Worm (Caenorhabditis elegans) whole organism, L4/young adult: Measurements from ENCODE around the gene scl-1.

ENCODE experiments used
- W03F9.2 ChIP-seq: fragments of 150-350 bp; optimal IDR thresholded peaks from 2 replicates; lab custom pipeline; 2014; ENCODE audit warnings: missing biosample characterization, missing genetic modification characterization
- dao-5 ChIP-seq: sonication (generic microtip); optimal IDR thresholded peaks from 2 replicates; lab custom pipeline; 2016; ENCODE audit warnings: missing genotype, missing genetic modification characterization, moderate library complexity, missing compliant biosample characterization
- him-1 ChIP-seq: sonication (generic microtip); optimal IDR thresholded peaks from 2 replicates; lab custom pipeline; 2016; ENCODE audit warnings: missing genotype, missing genetic modification reagents, missing genetic modification characterization, missing compliant biosample characterization

DNA sequence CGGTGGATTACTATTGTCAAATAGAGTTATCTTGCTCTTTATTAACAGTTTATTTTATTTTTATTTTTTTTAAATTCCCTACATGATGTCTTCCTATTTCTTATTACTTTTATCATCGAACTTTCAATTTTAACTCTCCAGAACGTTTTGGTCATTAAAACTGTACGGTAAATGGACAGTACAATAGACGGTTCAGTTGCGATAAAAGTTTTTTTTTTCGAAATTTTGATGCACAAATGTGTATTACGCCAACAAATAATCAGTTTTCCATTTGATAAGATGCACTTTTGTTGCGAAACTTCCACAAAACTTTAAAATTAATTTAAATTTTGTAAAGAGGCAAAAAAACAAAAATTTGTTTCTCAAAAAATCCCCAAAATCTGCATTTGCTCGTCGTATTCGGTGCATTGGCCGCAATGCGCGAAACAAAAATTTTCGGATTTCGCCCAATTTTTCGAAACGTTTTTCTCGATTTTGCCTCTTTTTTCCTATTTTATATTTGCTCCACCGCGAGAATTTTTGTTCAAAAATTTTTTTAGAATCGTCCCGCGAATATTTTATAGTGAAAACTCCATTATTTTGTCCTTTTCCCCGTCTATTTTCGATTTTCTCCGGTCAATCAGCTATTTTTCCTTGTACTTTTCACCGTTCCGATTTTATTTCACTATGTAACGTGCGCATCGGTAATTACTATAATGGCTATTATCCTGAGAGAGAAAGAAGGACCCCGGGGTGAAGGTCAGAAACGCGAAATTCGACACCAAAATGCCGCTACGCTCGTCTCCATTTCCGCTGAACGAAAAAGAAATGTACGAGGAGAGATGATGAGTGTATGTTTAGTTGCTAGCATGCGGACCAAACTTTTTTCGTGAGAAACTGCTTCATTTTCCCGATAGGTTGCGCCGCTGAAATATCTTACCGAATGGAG lies 27.1 kb upstream of the scl-1 start:
- TF ChIP-seq him-1 (tag; lab: Kevin White, UChicago) (no peak), W03F9.2 (tag; lab: Kevin White, UChicago) (no peak), dao-5 (no peak)
